Worm (Caenorhabditis elegans) whole organism, young adult: ENCODE measurements around the gene Y54G2A.76.

ENCODE experiments used
- T07F8.4 ChIP-seq: sonication (generic microtip); optimal IDR thresholded peaks from 2 replicates; lab custom pipeline; 2016; ENCODE audit warnings: mild to moderate bottlenecking, missing genetic modification characterization, moderate library complexity, missing compliant biosample characterization
- cebp-2 ChIP-seq: fragments of 200-800 bp; sonication (Bioruptor generic); IDR thresholded peaks from 2 replicates; pipeline ENCODE4 v1.3.6; 2022; ENCODE audit warnings: missing genetic modification characterization, missing compliant biosample characterization
- nfyb-1 ChIP-seq: fragments of 200-800 bp; sonication (Bioruptor generic); IDR thresholded peaks from 2 replicates; pipeline ENCODE4 v1.3.6; 2022; ENCODE audit warnings: missing genetic modification reagents, missing genetic modification characterization, missing compliant biosample characterization
- ztf-25 ChIP-seq: fragments of 200-800 bp; sonication (Bioruptor generic); IDR thresholded peaks from 2 replicates; pipeline ENCODE4 v1.3.6; 2022; ENCODE audit warnings: missing genetic modification reagents, missing genetic modification characterization, missing compliant biosample characterization

DNA sequence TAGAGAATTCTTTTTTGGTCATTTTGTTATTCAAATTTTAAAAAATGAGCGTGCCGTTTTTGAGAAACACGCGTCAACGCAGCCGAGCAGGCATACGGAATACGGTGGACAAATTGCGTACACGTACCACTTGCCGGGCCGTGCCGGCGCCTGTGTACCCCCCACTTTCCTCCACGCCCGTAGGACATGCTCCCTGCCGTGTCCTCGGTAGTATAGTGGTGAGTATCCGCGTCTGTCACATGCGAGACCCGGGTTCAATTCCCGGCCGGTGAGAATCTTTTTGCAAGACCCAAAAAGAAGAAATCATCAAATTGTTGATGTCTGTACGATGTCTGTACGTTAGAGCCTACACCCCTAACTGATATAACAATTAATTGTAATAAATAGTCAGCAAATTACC is 1.1 kb upstream of the Y54G2A.76 start:
- TF ChIP-seq cebp-2 (GFP tag; lab: Robert Waterston, UW) (peak; percentile 33; the same call in 1 of the 2 replicates), ztf-25 (GFP tag; lab: Robert Waterston, UW) (no peak), T07F8.4 (no peak), nfyb-1 (GFP tag; lab: Robert Waterston, UW) (no peak)
